Fruit fly (Drosophila melanogaster): ENCODE measurements around the gene Ssk.

- no peak for TF ChIP-seq CG8478 (optimal IDR thresholded peaks at IDR 0.05)
- no peak for TF ChIP-seq CTCF (optimal IDR thresholded peaks at IDR 0.05)
Measured at dm6 chr3L:20230178-20230775, 42.0 kb downstream of the Ssk start.
